Worm (Caenorhabditis elegans) whole organism, late embryonic: ENCODE data around the gene ugt-10.

Source experiments
- C38D4.7 ChIP-seq: fragments of 200-800 bp; sonication (Bioruptor generic); optimal IDR thresholded peaks from 2 replicates; lab custom pipeline; 2018; ENCODE audit warnings: mild to moderate bottlenecking, missing genetic modification characterization, moderate library complexity, missing compliant biosample characterization
- K02D7.2 ChIP-seq: sonication (generic microtip); optimal IDR thresholded peaks from 2 replicates; lab custom pipeline; 2017; ENCODE audit warnings: mild to moderate bottlenecking, missing genetic modification characterization, missing compliant biosample characterization
- ama-1 ChIP-seq: fragments of 150-350 bp; optimal IDR thresholded peaks from 2 replicates; lab custom pipeline; 2014
- ceh-18 ChIP-seq: sonication (generic microtip); optimal IDR thresholded peaks from 2 replicates; lab custom pipeline; 2016; ENCODE audit warnings: missing genetic modification characterization, missing compliant biosample characterization
- ceh-2 ChIP-seq: sonication (generic microtip); optimal IDR thresholded peaks from 2 replicates; lab custom pipeline; 2016; ENCODE audit warnings: missing genotype, missing genetic modification characterization, missing compliant biosample characterization
- ceh-22 ChIP-seq: sonication (generic microtip); optimal IDR thresholded peaks from 2 replicates; lab custom pipeline; 2017; ENCODE audit warnings: missing biosample characterization, missing genetic modification characterization
- ceh-45 ChIP-seq: fragments of 200-800 bp; sonication (Bioruptor generic); IDR thresholded peaks from 2 replicates; pipeline ENCODE4 v1.3.6; 2022; ENCODE audit warnings: missing genetic modification reagents, missing genetic modification characterization, missing compliant biosample characterization
- ceh-48 ChIP-seq: sonication (generic microtip); optimal IDR thresholded peaks from 2 replicates; lab custom pipeline; 2016; ENCODE audit warnings: missing genetic modification characterization, inconsistent platforms, missing compliant biosample characterization
- elt-4 ChIP-seq: sonication (generic microtip); optimal IDR thresholded peaks from 2 replicates; lab custom pipeline; 2016; ENCODE audit warnings: missing genetic modification characterization, missing compliant biosample characterization
- fax-1 ChIP-seq: sonication (generic microtip); optimal IDR thresholded peaks from 2 replicates; lab custom pipeline; 2016; ENCODE audit warnings: missing genotype, missing genetic modification characterization, missing compliant biosample characterization
- fkh-10 ChIP-seq: fragments of 150-350 bp; optimal IDR thresholded peaks from 2 replicates; lab custom pipeline; 2014; ENCODE audit warnings: missing biosample characterization, missing genetic modification reagents, missing genetic modification characterization
- gmeb-2 ChIP-seq: sonication (generic microtip); optimal IDR thresholded peaks from 2 replicates; lab custom pipeline; 2016; ENCODE audit warnings: missing genetic modification characterization, inconsistent platforms, missing compliant biosample characterization
- hlh-13 ChIP-seq: fragments of 200-800 bp; sonication (Bioruptor generic); optimal IDR thresholded peaks from 2 replicates; lab custom pipeline; 2018; ENCODE audit warnings: mild to moderate bottlenecking, missing genetic modification characterization, missing compliant biosample characterization
- hlh-30 ChIP-seq: sonication (generic microtip); optimal IDR thresholded peaks from 2 replicates; lab custom pipeline; 2017; ENCODE audit warnings: antibody characterized with exemption, missing genetic modification characterization, missing compliant biosample characterization; ENCODE audit not compliant: insufficient read depth
- hlh-8 ChIP-seq: sonication (generic microtip); optimal IDR thresholded peaks from 2 replicates; lab custom pipeline; 2016; ENCODE audit warnings: missing genotype, missing genetic modification characterization, missing compliant biosample characterization
- nfya-1 ChIP-seq: sonication (generic microtip); optimal IDR thresholded peaks from 2 replicates; lab custom pipeline; 2017; ENCODE audit warnings: missing genetic modification characterization, mild to moderate bottlenecking, missing compliant biosample characterization, antibody characterized with exemption, moderate library complexity
- nhr-232 ChIP-seq: sonication (generic microtip); optimal IDR thresholded peaks from 2 replicates; lab custom pipeline; 2016; ENCODE audit warnings: missing genetic modification characterization, missing compliant biosample characterization
- npax-4 ChIP-seq: sonication (generic microtip); optimal IDR thresholded peaks from 2 replicates; lab custom pipeline; 2016; ENCODE audit warnings: missing genetic modification characterization, missing compliant biosample characterization
- pag-3 ChIP-seq: sonication (generic microtip); optimal IDR thresholded peaks from 2 replicates; lab custom pipeline; 2016; ENCODE audit warnings: missing compliant biosample characterization, missing genetic modification characterization, borderline replicate concordance
- pat-9 ChIP-seq: fragments of 200-800 bp; sonication (Bioruptor generic); optimal IDR thresholded peaks from 2 replicates; lab custom pipeline; 2018; ENCODE audit warnings: mild to moderate bottlenecking, missing genetic modification characterization, moderate library complexity, missing compliant biosample characterization
- pha-4 ChIP-seq: fragments of 150-350 bp; optimal IDR thresholded peaks from 2 replicates; lab custom pipeline; 2018; ENCODE audit warnings: missing biosample characterization, missing genetic modification reagents, missing genetic modification characterization
- pqm-1 ChIP-seq: sonication (generic microtip); optimal IDR thresholded peaks from 2 replicates; lab custom pipeline; 2016; ENCODE audit warnings: missing genetic modification characterization, missing compliant biosample characterization
- ref-2 ChIP-seq: sonication (generic microtip); optimal IDR thresholded peaks from 2 replicates; lab custom pipeline; 2016; ENCODE audit warnings: missing genetic modification characterization, missing compliant biosample characterization
- rnt-1 ChIP-seq: sonication (generic microtip); optimal IDR thresholded peaks from 2 replicates; lab custom pipeline; 2016; ENCODE audit warnings: missing genetic modification characterization, missing compliant biosample characterization
- sox-4 ChIP-seq: sonication (generic microtip); optimal IDR thresholded peaks from 2 replicates; lab custom pipeline; 2017; ENCODE audit warnings: mild to moderate bottlenecking, missing genetic modification characterization, inconsistent platforms, missing compliant biosample characterization
- ttx-3 ChIP-seq: sonication (generic microtip); optimal IDR thresholded peaks from 2 replicates; lab custom pipeline; 2016; ENCODE audit warnings: missing genetic modification reagents, missing genetic modification characterization, missing compliant biosample characterization
- unc-3 ChIP-seq, 2 experiments: fragments of 200-800 bp in 1 of 2; sonication (Bioruptor generic) in 1 of 2; sonication (generic microtip) in 1 of 2; conservative IDR thresholded peaks in 1 of 2; optimal IDR thresholded peaks in 1 of 2; 2 replicates each; pipeline versions ENCODE4 v1.3.6 to Lab custom; 2016 to 2022; ENCODE audit warnings: missing compliant biosample characterization in 2 of 2, missing genetic modification characterization in 2 of 2, missing genetic modification reagents in 1 of 2
- ztf-16 ChIP-seq: sonication (generic microtip); optimal IDR thresholded peaks from 2 replicates; lab custom pipeline; 2017; ENCODE audit warnings: missing genetic modification characterization, missing compliant biosample characterization

Gene ugt-10

DNA sequence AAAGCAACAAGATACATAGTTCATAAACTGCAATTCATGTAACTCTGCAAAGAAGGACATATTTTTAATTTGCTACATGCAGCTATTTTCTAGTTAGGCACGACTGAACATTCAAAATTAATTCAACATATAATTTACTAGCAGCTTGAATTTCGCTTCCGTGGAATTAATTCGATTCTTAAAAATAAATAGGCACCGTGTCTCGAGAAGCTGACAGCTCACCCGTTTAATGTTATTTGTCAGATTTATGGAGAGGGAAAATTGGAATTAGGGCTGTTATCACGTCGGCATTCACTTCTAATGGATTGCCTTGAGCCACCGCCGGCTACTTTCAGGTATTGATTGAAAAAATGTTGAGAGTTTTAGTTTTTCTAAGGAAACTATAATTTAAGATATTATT is 26.5 kb upstream of the ugt-10 start, which contains the start of gene srh-21:
Gene srh-21, plus strand, starts transcription at position 301 of the 400 bp plus-strand sequence.
- TF ChIP-seq ceh-18 = no peak
- no peak for TF ChIP-seq ref-2 (tag; lab: Kevin White, UChicago)
- TF ChIP-seq C38D4.7 (GFP tag; lab: Kevin White, UChicago) = no peak
- no peak for TF ChIP-seq nfya-1 (tag; lab: Kevin White, UChicago)
- TF ChIP-seq ttx-3 (tag; lab: Kevin White, UChicago) = no peak
- no peak for TF ChIP-seq K02D7.2 (tag; lab: Kevin White, UChicago)
- no peak for TF ChIP-seq pha-4 (tag; lab: Kevin White, UChicago)
- no peak for TF ChIP-seq pat-9
- TF ChIP-seq unc-3 (GFP tag; conservative IDR thresholded peaks at IDR 0.05; lab: Robert Waterston, UW) = no peak
- no peak for TF ChIP-seq unc-3 (tag; optimal IDR thresholded peaks at IDR 0.05; lab: Kevin White, UChicago)

DNA sequence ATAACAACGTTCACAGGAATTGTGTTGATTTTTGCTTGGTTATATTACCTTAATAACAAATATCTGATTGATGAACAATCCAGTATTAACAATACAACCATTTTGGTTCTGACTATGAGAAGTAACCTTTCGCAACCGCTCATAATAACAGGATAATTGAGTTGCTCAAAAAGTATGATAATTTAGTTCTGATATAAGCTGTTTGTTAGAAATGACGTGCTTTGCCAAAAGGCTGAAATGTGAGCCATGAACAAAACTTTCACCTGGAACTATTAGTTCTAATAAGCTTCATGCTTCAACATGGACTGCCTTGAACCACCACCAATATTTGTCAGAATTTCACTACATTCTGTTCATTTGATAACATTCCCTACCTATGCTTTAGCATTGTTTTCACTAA is 24.7 kb upstream of the ugt-10 start, which contains the start of gene srh-20:
Gene srh-20, plus strand, starts transcription at position 301 of the 400 bp plus-strand sequence.
- TF ChIP-seq hlh-13 (GFP tag; lab: Kevin White, UChicago) = no peak
- TF ChIP-seq hlh-30 = no peak
- TF ChIP-seq ceh-18 = no peak
- no peak for TF ChIP-seq hlh-8 (tag; lab: Kevin White, UChicago)

DNA sequence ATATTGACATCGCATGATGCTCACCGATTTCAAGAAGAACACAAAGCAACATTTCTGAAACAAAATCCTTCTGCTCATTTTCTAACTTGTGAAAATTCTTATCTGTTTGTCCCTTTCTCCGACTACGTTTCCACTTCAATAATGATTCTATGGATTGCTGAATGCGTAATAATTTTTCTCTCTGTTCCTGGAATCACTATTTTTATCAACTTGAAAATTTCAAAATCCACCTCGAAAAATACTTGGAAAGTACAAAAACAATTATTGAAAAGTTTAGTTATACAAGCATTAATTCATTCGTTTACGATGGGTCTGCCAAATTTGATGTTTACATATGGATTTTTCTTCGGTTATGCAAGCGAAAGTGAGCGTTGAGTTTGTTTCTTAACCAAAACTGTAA is 22.1 kb upstream of the ugt-10 start, which contains the start of gene srh-22:
Gene srh-22, plus strand, starts transcription at position 301 of the 400 bp plus-strand sequence.
- TF ChIP-seq ceh-45 (no peak), gmeb-2 (tag; lab: Kevin White, UChicago) (no peak), nfya-1 (tag; lab: Kevin White, UChicago) (no peak), sox-4 (tag; lab: Kevin White, UChicago) (no peak), ceh-48 (no peak), ztf-16 (tag; lab: Kevin White, UChicago) (no peak), npax-4 (no peak)

DNA sequence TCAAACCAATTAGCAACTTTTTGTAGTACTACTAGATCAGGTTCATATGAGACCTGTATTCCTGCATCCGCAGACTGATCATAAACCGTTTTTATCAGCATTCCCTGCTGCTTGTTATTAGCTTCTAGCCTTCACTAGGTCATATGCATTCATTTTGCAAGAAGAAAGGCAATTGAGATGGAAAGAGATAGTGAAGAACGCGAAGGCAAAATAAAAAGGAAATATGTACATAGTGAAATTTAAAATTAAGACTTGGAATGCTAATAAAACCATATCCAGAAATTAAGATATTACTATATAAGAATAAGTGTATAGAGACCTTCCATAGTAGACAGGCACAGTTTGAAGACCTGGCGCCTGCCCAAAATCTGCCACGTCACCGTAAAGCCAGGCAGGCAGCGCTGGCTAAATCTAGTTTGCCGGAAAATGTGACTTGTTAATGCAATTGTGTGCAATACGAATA is 20.8 kb upstream of the ugt-10 start, which contains the start of the genes C02E7.8 and srh-23:
Gene C02E7.8, minus strand, starts transcription at position 101 of the 463 bp plus-strand sequence.
Gene srh-23, plus strand, starts transcription at position 413 of the 463 bp plus-strand sequence.
- TF ChIP-seq pqm-1 (tag; lab: Kevin White, UChicago) = no peak
- TF ChIP-seq elt-4 = no peak
- TF ChIP-seq nfya-1 (tag; lab: Kevin White, UChicago) = no peak
- no peak for TF ChIP-seq ama-1 (lab: Kevin White, UChicago)
- no peak for TF ChIP-seq ceh-2 (tag; lab: Kevin White, UChicago)
- no peak for TF ChIP-seq nhr-232 (tag; lab: Kevin White, UChicago)
- no peak for TF ChIP-seq fax-1 (tag; lab: Kevin White, UChicago)
- no peak for TF ChIP-seq ref-2 (tag; lab: Kevin White, UChicago)
- no peak for TF ChIP-seq fkh-10 (GFP tag; lab: Kevin White, UChicago)
- TF ChIP-seq unc-3 (GFP tag; conservative IDR thresholded peaks at IDR 0.05; lab: Robert Waterston, UW) = no peak
- TF ChIP-seq unc-3 (tag; optimal IDR thresholded peaks at IDR 0.05; lab: Kevin White, UChicago) = no peak
- no peak for TF ChIP-seq hlh-13 (GFP tag; lab: Kevin White, UChicago)
- TF ChIP-seq ceh-22 (tag; lab: Kevin White, UChicago) = no peak

DNA sequence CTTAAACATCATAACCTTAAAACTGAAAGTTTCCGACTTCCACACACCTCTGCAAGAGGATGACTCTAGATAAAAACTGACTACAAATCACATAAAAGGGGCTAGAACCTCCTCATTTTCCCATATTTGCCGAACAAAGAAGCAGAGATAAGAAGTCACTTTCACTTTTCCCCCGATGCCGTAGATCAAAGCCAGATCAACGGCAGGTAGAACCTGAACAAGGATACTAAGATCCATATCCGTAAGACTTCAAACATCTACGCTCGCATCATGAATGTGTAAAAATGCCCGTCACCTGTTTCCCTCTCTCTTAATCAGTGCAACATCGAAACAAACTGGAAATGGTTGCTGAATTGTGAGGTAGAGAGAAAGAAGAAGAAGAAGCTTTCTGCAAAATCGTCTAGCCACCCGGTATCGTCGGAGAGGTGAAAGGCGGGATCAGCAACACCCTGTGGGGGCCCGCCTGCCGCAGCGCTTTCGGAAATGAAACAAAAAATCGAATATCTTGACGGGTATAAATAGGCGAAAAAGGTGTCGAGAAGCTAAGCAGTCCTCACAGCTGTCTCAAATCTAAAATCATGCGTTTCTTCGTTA is 18.8 kb upstream of the ugt-10 start, which contains the start of gene C02E7.6:
Gene C02E7.6, plus strand, starts transcription at position 544 of the 594 bp plus-strand sequence.
- TF ChIP-seq rnt-1 (peak; percentile 16), pag-3 (tag; lab: Kevin White, UChicago) (no peak)

DNA sequence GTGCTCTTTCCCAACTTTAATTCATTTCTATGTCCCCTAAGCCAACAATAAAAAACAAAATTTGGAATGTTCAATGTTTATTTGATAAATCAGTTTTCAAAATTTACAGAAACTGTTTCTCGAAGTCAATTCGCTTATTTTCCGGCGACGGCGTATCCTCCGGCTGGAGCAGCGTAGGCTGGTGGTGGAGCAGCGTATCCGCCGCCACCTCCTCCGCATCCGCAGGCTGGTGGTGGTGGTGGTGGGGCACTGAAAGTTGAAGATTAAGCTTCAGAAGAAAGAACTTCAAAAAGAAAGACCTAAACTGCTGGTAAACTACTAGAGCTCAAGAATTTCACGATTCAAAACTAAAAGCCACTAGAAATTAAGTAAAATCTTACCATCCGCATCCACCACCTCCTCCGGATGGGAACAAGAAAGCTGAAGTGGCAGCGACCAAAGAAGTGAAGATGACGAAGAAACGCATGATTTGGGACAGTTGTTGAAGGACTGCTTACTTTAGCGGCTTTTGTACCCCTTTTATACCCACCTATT is 18.2 kb upstream of the ugt-10 start, which contains the start of gene C02E7.7:
Gene C02E7.7, minus strand, starts transcription at position 484 of the 534 bp plus-strand sequence.
- no peak for TF ChIP-seq hlh-13 (GFP tag; lab: Kevin White, UChicago)
- peak; percentile 7 for TF ChIP-seq ama-1 (lab: Kevin White, UChicago)
